1 fruit fly cellular context compared by ENCODE assay signal in the genomic region with DNA sequence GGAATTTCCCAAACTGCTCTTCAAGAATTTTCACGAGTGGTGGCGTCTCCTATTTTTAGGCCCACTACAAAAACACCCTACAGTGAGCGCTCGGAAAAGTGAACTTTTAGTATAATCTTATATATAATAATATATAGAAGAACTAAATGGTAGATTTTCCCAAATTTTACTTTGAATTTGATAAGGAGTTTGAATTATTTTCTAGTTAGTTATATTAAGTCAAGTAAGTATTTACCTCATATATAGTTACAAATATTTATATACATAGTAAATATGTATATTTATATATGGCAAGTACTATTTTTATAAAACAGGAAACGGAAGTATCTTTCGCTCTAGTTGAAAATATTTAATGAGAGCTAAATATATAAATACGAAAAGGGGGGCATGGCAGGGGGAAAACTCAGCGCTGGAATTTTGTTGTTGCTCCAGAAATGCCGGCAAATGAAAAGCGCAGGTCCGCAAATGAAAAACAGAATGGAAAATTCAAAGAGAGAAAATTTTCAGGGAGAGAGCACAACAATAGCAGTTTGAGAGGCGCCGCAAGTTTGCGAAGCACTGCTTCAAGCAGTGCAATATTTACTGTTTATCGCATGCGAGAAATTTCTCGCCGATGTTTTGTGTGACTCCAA.
TF ChIP-seq lines count a peak whose summit lies in the region.

No protein-coding gene starts in this region.

TF ChIP-seq in whole organism, embryonic, 481 proteins besides CTCF, POLR2A, EP300 and RAD21 (continued from another document):
- TF ChIP-seq prd (optimal IDR thresholded peaks at IDR 0.05; lab: Kevin White, UChicago) (no peak), prd (GFP tag; IDR thresholded peaks at IDR 0.05; lab: Robert Waterston, UW) (no peak; the same call in 2 of the 3 replicates), CG17912 (GFP tag; optimal IDR thresholded peaks at IDR 0.05; lab: Kevin White, UChicago) (no peak), CG9932 (GFP tag; IDR thresholded peaks at IDR 0.05; lab: Robert Waterston, UW) (no peak), CG10267 (tag; optimal IDR thresholded peaks at IDR 0.05; lab: Kevin White, UChicago) (peak; percentile 52), CG4854 (GFP tag; optimal IDR thresholded peaks at IDR 0.05; lab: Kevin White, UChicago) (no peak), Antp (GFP tag; optimal IDR thresholded peaks at IDR 0.05; lab: Kevin White, UChicago) (no peak), slou (GFP tag; optimal IDR thresholded peaks at IDR 0.05; lab: Kevin White, UChicago) (no peak), Opbp (GFP tag; IDR thresholded peaks at IDR 0.05; lab: Robert Waterston, UW; ENCODE audit: partially characterized antibody) (peak; percentile 79), Ravus (GFP tag; IDR thresholded peaks at IDR 0.05; lab: Robert Waterston, UW) (no peak), CG10431 (GFP tag; optimal IDR thresholded peaks at IDR 0.05; lab: Kevin White, UChicago) (no peak), CG17829 (tag; optimal IDR thresholded peaks at IDR 0.05; lab: Kevin White, UChicago) (peak; percentile 37), HmgD (GFP tag; optimal IDR thresholded peaks at IDR 0.05; lab: Kevin White, UChicago) (peak; percentile 9), CG7372 (GFP tag; IDR thresholded peaks at IDR 0.05; lab: Robert Waterston, UW) (no peak; the same call in 1 of the 2 replicates), gce (GFP tag; IDR thresholded peaks at IDR 0.05; lab: Robert Waterston, UW) (no peak), tin (GFP tag; optimal IDR thresholded peaks at IDR 0.05; lab: Kevin White, UChicago) (no peak), CG17612 (GFP tag; IDR thresholded peaks at IDR 0.05; lab: Robert Waterston, UW) (0 out of 2 replicates have a peak, but pooled peaks have one; percentile 11), tap (tag; optimal IDR thresholded peaks at IDR 0.05; lab: Kevin White, UChicago) (peak; percentile 27), Mes4 (GFP tag; optimal IDR thresholded peaks at IDR 0.05; lab: Kevin White, UChicago) (no peak), CG8089 (GFP tag; optimal IDR thresholded peaks at IDR 0.05; lab: Kevin White, UChicago) (no peak), H2.0 (GFP tag; IDR thresholded peaks at IDR 0.05; lab: Robert Waterston, UW) (no peak), CG14441 (GFP tag; IDR thresholded peaks at IDR 0.05; lab: Robert Waterston, UW) (no peak), tna (GFP tag; IDR thresholded peaks at IDR 0.05; lab: Robert Waterston, UW; ENCODE audit: partially characterized antibody) (peak; percentile 65), Dip3 (GFP tag; optimal IDR thresholded peaks at IDR 0.05; lab: Kevin White, UChicago) (no peak), Taf1 (GFP tag; IDR thresholded peaks at IDR 0.05; lab: Robert Waterston, UW) (no peak), CG32767 (GFP tag; IDR thresholded peaks at IDR 0.05; lab: Robert Waterston, UW) (no peak), zf30C (GFP tag; optimal IDR thresholded peaks at IDR 0.05; lab: Kevin White, UChicago) (peak; percentile 60), Fer2 (tag; optimal IDR thresholded peaks at IDR 0.05; lab: Kevin White, UChicago) (no peak), Usf (GFP tag; optimal IDR thresholded peaks at IDR 0.05; lab: Kevin White, UChicago) (no peak), CG3281 (GFP tag; optimal IDR thresholded peaks at IDR 0.05; lab: Kevin White, UChicago) (peak; percentile 34), Doc2 (GFP tag; IDR thresholded peaks at IDR 0.05; lab: Robert Waterston, UW) (no peak), Hand (GFP tag; optimal IDR thresholded peaks at IDR 0.05; lab: Kevin White, UChicago) (no peak), CG32532 (GFP tag; IDR thresholded peaks at IDR 0.05; lab: Robert Waterston, UW) (peak; percentile 60), CG42726 (GFP tag; IDR thresholded peaks at IDR 0.05; lab: Robert Waterston, UW; ENCODE audit: partially characterized antibody) (peak; percentile 81), gsb-n (tag; optimal IDR thresholded peaks at IDR 0.05; lab: Kevin White, UChicago) (peak; percentile 51), fu2 (GFP tag; optimal IDR thresholded peaks at IDR 0.05; lab: Kevin White, UChicago) (no peak), CG12744 (GFP tag; optimal IDR thresholded peaks at IDR 0.05; lab: Kevin White, UChicago) (no peak), HHEX (GFP tag; optimal IDR thresholded peaks at IDR 0.05; lab: Kevin White, UChicago) (no peak), abd-A (tag; optimal IDR thresholded peaks at IDR 0.05; lab: Kevin White, UChicago) (peak; percentile 4), trem (tag; optimal IDR thresholded peaks at IDR 0.05; lab: Kevin White, UChicago) (no peak), chif (GFP tag; optimal IDR thresholded peaks at IDR 0.05; lab: Kevin White, UChicago) (no peak), unpg (GFP tag; optimal IDR thresholded peaks at IDR 0.05; lab: Kevin White, UChicago) (peak; percentile 33), CG14667 (GFP tag; IDR thresholded peaks at IDR 0.05; lab: Robert Waterston, UW) (no peak), tio (GFP tag; optimal IDR thresholded peaks at IDR 0.05; lab: Kevin White, UChicago) (no peak), sug (tag; optimal IDR thresholded peaks at IDR 0.05; lab: Kevin White, UChicago) (peak; percentile 13), btn (GFP tag; optimal IDR thresholded peaks at IDR 0.05; lab: Kevin White, UChicago) (no peak), eyg (GFP tag; optimal IDR thresholded peaks at IDR 0.05; lab: Kevin White, UChicago) (no peak), Gug (GFP tag; IDR thresholded peaks at IDR 0.05; lab: Robert Waterston, UW) (no peak), CG11085 (GFP tag; IDR thresholded peaks at IDR 0.05; lab: Robert Waterston, UW) (no peak), HLH4C (GFP tag; IDR thresholded peaks at IDR 0.05; lab: Robert Waterston, UW; ENCODE audit: partially characterized antibody) (peak; percentile 40; the same call in 1 of the 3 replicates), br (optimal IDR thresholded peaks at IDR 0.05; lab: Kevin White, UChicago) (no peak), bowl (GFP tag; IDR thresholded peaks at IDR 0.05; lab: Robert Waterston, UW) (no peak), tup (GFP tag; optimal IDR thresholded peaks at IDR 0.05; lab: Kevin White, UChicago) (no peak), CG8944 (GFP tag; optimal IDR thresholded peaks at IDR 0.05; lab: Kevin White, UChicago) (no peak), zfh1 (GFP tag; IDR thresholded peaks at IDR 0.05; lab: Robert Waterston, UW) (peak; percentile 62), PHDP (tag; optimal IDR thresholded peaks at IDR 0.05; lab: Kevin White, UChicago) (peak; percentile 55), CG12071 (GFP tag; optimal IDR thresholded peaks at IDR 0.05; lab: Kevin White, UChicago) (peak; percentile 0), Elba2 (GFP tag; optimal IDR thresholded peaks at IDR 0.05; lab: Kevin White, UChicago) (no peak), CG12104 (GFP tag; optimal IDR thresholded peaks at IDR 0.05; lab: Kevin White, UChicago) (no peak), wor (GFP tag; IDR thresholded peaks at IDR 0.05; lab: Robert Waterston, UW) (no peak), rib (GFP tag; IDR thresholded peaks at IDR 0.05; lab: Robert Waterston, UW) (no peak), CG1602 (GFP tag; optimal IDR thresholded peaks at IDR 0.05; lab: Kevin White, UChicago) (no peak), CG7357 (GFP tag; IDR thresholded peaks at IDR 0.05; lab: Robert Waterston, UW) (no peak), tx (GFP tag; optimal IDR thresholded peaks at IDR 0.05; lab: Kevin White, UChicago) (no peak), CG10565 (GFP tag; optimal IDR thresholded peaks at IDR 0.05; lab: Kevin White, UChicago) (no peak), Fer1 (GFP tag; optimal IDR thresholded peaks at IDR 0.05; lab: Kevin White, UChicago) (peak; percentile 8), CG15269 (tag; optimal IDR thresholded peaks at IDR 0.05; lab: Kevin White, UChicago) (peak; percentile 12), otp (GFP tag; IDR thresholded peaks at IDR 0.05; lab: Robert Waterston, UW) (no peak), ap (GFP tag; IDR thresholded peaks at IDR 0.05; lab: Robert Waterston, UW) (no peak), Hr3 (GFP tag; optimal IDR thresholded peaks at IDR 0.05; lab: Kevin White, UChicago) (no peak), ash1 (GFP tag; optimal IDR thresholded peaks at IDR 0.05; lab: Kevin White, UChicago) (no peak), Sox100B (GFP tag; optimal IDR thresholded peaks at IDR 0.05; lab: Kevin White, UChicago) (peak; percentile 48), CG4424 (GFP tag; optimal IDR thresholded peaks at IDR 0.05; lab: Kevin White, UChicago) (no peak), Dbx (GFP tag; IDR thresholded peaks at IDR 0.05; lab: Robert Waterston, UW) (no peak), CG33213 (GFP tag; optimal IDR thresholded peaks at IDR 0.05; lab: Kevin White, UChicago) (no peak), CG18476 (GFP tag; optimal IDR thresholded peaks at IDR 0.05; lab: Kevin White, UChicago) (no peak), Hmr (GFP tag; optimal IDR thresholded peaks at IDR 0.05; lab: Kevin White, UChicago) (peak; percentile 36), lola (GFP tag; optimal IDR thresholded peaks at IDR 0.05; lab: Kevin White, UChicago) (peak in 1 of 3 experiments; percentile 28), CG12769 (tag; optimal IDR thresholded peaks at IDR 0.05; lab: Kevin White, UChicago) (peak; percentile 49), CG4282 (GFP tag; optimal IDR thresholded peaks at IDR 0.05; lab: Kevin White, UChicago) (no peak), sd (tag; optimal IDR thresholded peaks at IDR 0.05; lab: Kevin White, UChicago) (peak; percentile 93), CG11504 (tag; optimal IDR thresholded peaks at IDR 0.05; lab: Kevin White, UChicago) (peak; percentile 52), CG18764 (GFP tag; optimal IDR thresholded peaks at IDR 0.05; lab: Kevin White, UChicago) (no peak), CG11695 (GFP tag; IDR thresholded peaks at IDR 0.05; lab: Robert Waterston, UW) (no peak), CG8290 (GFP tag; optimal IDR thresholded peaks at IDR 0.05; lab: Kevin White, UChicago) (peak; percentile 51), CG8290 (tag; optimal IDR thresholded peaks at IDR 0.05; lab: Kevin White, UChicago) (peak in 1 of 2 experiments; percentile 73), Atf3 (GFP tag; optimal IDR thresholded peaks at IDR 0.05; lab: Kevin White, UChicago) (no peak), az2 (GFP tag; optimal IDR thresholded peaks at IDR 0.05; lab: Kevin White, UChicago) (no peak), CG3163 (GFP tag; optimal IDR thresholded peaks at IDR 0.05; lab: Kevin White, UChicago) (peak; percentile 64), CG6254 (GFP tag; optimal IDR thresholded peaks at IDR 0.05; lab: Kevin White, UChicago) (peak; percentile 21), Xbp1 (GFP tag; optimal IDR thresholded peaks at IDR 0.05; lab: Kevin White, UChicago) (no peak), her (GFP tag; optimal IDR thresholded peaks at IDR 0.05; lab: Kevin White, UChicago) (peak; percentile 4)
